Worm (Caenorhabditis elegans) whole organism, early embryonic: ENCODE measurements around the gene F47C12.8.

ENCODE experiments used
- B0310.2 ChIP-seq: sonication (generic microtip); optimal IDR thresholded peaks from 2 replicates; lab custom pipeline; 2016; ENCODE audit warnings: mild to moderate bottlenecking, missing genetic modification characterization, missing compliant biosample characterization
- F13C5.2 ChIP-seq: sonication (generic microtip); optimal IDR thresholded peaks from 2 replicates; lab custom pipeline; 2017; ENCODE audit warnings: mild to moderate bottlenecking, missing genetic modification characterization, inconsistent platforms, missing compliant biosample characterization
- aly-1 ChIP-seq: sonication (generic microtip); optimal IDR thresholded peaks from 2 replicates; lab custom pipeline; 2016; ENCODE audit warnings: missing genetic modification characterization, missing compliant biosample characterization
- ama-1 ChIP-seq: fragments of 150-350 bp; optimal IDR thresholded peaks from 2 replicates; lab custom pipeline; 2014
- ceh-13 ChIP-seq: fragments of 200-800 bp; sonication (Bioruptor generic); optimal IDR thresholded peaks from 2 replicates; lab custom pipeline; 2018; ENCODE audit warnings: mild to moderate bottlenecking, missing genetic modification characterization, missing compliant biosample characterization
- ceh-36 ChIP-seq: sonication (generic microtip); optimal IDR thresholded peaks from 2 replicates; lab custom pipeline; 2016; ENCODE audit warnings: missing genetic modification characterization, inconsistent platforms, missing compliant biosample characterization
- ets-7 ChIP-seq: sonication (generic microtip); optimal IDR thresholded peaks from 2 replicates; lab custom pipeline; 2016; ENCODE audit warnings: missing genotype, missing genetic modification characterization, missing compliant biosample characterization
- flt-1 ChIP-seq: fragments of 200-800 bp; sonication (Bioruptor generic); IDR thresholded peaks from 2 replicates; pipeline ENCODE4 v1.3.6; 2022; ENCODE audit warnings: missing genetic modification characterization, missing compliant biosample characterization
- hmbx-1 ChIP-seq: sonication (generic microtip); optimal IDR thresholded peaks from 2 replicates; lab custom pipeline; 2016; ENCODE audit warnings: mild to moderate bottlenecking, missing genetic modification characterization, missing compliant biosample characterization
- hmg-4 ChIP-seq: fragments of 200-800 bp; sonication (Bioruptor generic); optimal IDR thresholded peaks from 2 replicates; lab custom pipeline; 2018; ENCODE audit warnings: mild to moderate bottlenecking, missing genetic modification characterization, missing compliant biosample characterization
- hnd-1 ChIP-seq: sonication (generic microtip); optimal IDR thresholded peaks from 2 replicates; lab custom pipeline; 2016; ENCODE audit warnings: missing genetic modification characterization, missing compliant biosample characterization
- pes-1 ChIP-seq: fragments of 200-800 bp; sonication (Bioruptor generic); IDR thresholded peaks from 2 replicates; pipeline ENCODE4 v1.3.6; 2022; ENCODE audit warnings: missing genetic modification reagents, missing genetic modification characterization, missing compliant biosample characterization
- scrt-1 ChIP-seq: fragments of 200-800 bp; sonication (Bioruptor generic); IDR thresholded peaks from 2 replicates; pipeline ENCODE4 v1.3.6; 2022; ENCODE audit warnings: missing genetic modification characterization, missing compliant biosample characterization
- sea-1 ChIP-seq: fragments of 200-800 bp; sonication (Bioruptor generic); conservative IDR thresholded peaks from 2 replicates; pipeline ENCODE4 v1.3.6; 2022; ENCODE audit warnings: missing genetic modification characterization, missing compliant biosample characterization
- tbx-11 ChIP-seq: fragments of 200-800 bp; sonication (Bioruptor generic); IDR thresholded peaks from 2 replicates; pipeline ENCODE4 v1.3.6; 2022; ENCODE audit warnings: missing genetic modification characterization, missing compliant biosample characterization
- tbx-37 ChIP-seq: fragments of 200-800 bp; sonication (Bioruptor generic); conservative IDR thresholded peaks from 2 replicates; pipeline ENCODE4 v1.3.6; 2022; ENCODE audit warnings: missing genetic modification reagents, missing genetic modification characterization, missing compliant biosample characterization
- tra-4 ChIP-seq: sonication (generic microtip); optimal IDR thresholded peaks from 2 replicates; lab custom pipeline; 2017; ENCODE audit warnings: missing genetic modification characterization, missing compliant biosample characterization

Gene F47C12.8

DNA sequence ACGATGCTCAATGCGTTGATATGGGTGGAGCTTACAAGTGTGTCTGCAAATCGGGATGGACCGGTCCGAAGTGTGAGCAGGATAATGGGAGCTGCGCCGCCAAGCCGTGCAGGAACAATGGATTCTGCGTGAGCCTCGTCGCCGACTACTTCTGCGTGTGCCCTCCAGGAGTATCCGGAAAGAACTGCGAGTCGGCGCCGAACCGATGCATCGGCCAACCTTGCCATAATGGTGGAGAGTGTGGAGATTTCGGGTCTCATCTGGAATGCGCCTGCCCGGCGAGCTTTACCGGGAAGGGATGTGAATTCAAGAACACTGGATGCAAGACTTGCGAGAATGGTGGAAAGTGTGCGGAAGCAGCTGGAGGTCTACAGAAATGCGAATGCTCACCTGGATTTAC, 11.5 kb upstream of the F47C12.8 start:
- TF ChIP-seq flt-1 (GFP tag; lab: Robert Waterston, UW) (no peak), hmg-4 (GFP tag; lab: Kevin White, UChicago) (no peak), scrt-1 (GFP tag; lab: Robert Waterston, UW) (no peak), F13C5.2 (no peak)

DNA sequence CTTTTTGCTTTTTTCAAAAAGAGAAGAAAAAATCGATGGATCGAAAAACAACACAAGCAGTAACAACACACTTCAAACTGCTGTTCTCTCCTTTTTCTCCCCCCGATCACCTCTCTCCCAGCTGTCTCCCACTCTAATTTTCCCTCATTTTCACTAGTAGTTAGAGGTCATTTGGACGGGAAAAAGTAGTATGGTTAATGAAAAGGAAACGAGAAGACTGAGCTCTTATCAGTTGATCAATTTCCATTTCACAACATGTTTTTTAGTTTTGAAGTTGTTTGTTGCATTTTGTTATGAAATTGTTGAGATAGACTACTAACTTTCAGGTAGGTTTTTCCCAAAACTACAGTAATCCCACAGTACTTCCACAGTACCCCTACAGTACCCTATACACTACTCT, 10.0 kb upstream of the F47C12.8 start:
- no peak for TF ChIP-seq F13C5.2
- TF ChIP-seq tra-4 (tag; lab: Kevin White, UChicago), result no peak
- TF ChIP-seq ama-1 (lab: Kevin White, UChicago), result no peak
- TF ChIP-seq tbx-37, result no peak
- no peak for TF ChIP-seq ceh-36 (tag; lab: Kevin White, UChicago)
- no peak for TF ChIP-seq ceh-13 (GFP tag; lab: Kevin White, UChicago)
- TF ChIP-seq sea-1 (GFP tag; lab: Robert Waterston, UW), result no peak
- TF ChIP-seq hnd-1 (tag; lab: Kevin White, UChicago), result no peak
- no peak for TF ChIP-seq tbx-11 (GFP tag; lab: Robert Waterston, UW)
- TF ChIP-seq ets-7, result no peak
- TF ChIP-seq flt-1 (GFP tag; lab: Robert Waterston, UW), result no peak
- TF ChIP-seq hmg-4 (GFP tag; lab: Kevin White, UChicago), result no peak

DNA sequence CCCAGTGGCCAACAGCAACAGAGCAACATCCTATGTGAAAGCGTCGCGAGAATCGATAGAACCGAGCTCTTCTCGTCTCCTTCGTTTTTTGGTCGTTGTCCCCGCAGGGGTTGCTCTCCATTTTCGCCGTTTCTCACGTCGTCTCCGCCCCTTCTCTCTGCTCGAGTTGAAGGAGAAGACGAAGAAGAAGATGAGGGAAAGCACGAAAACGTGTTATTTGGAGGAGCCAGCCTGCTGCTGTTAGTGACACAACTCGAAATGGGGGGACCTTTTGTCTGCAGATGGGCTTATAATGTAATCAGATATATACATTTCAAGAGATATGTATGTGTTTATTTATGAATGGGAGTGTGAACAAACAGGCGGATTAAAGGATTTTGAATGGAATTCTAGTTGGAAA, 9.3 kb upstream of the F47C12.8 start, which contains the start of gene W02C12.2:
Gene W02C12.2 (minus strand): TSS at position 277 of the 400 bp plus-strand sequence.
- TF ChIP-seq ceh-36 (tag; lab: Kevin White, UChicago), result no peak
- TF ChIP-seq hmg-4 (GFP tag; lab: Kevin White, UChicago), result no peak
- no peak for TF ChIP-seq hmbx-1
- no peak for TF ChIP-seq aly-1 (tag; lab: Kevin White, UChicago)
- TF ChIP-seq F13C5.2, result no peak
- no peak for TF ChIP-seq sea-1 (GFP tag; lab: Robert Waterston, UW)
- TF ChIP-seq pes-1 (GFP tag; lab: Robert Waterston, UW), result no peak
- no peak for TF ChIP-seq scrt-1 (GFP tag; lab: Robert Waterston, UW)
- TF ChIP-seq ceh-13 (GFP tag; lab: Kevin White, UChicago), result no peak
- TF ChIP-seq hnd-1 (tag; lab: Kevin White, UChicago), result no peak
- TF ChIP-seq flt-1 (GFP tag; lab: Robert Waterston, UW), result no peak
- no peak for TF ChIP-seq tra-4 (tag; lab: Kevin White, UChicago)
- TF ChIP-seq tbx-11 (GFP tag; lab: Robert Waterston, UW), result no peak
- TF ChIP-seq B0310.2 (tag; lab: Kevin White, UChicago), result no peak
- TF ChIP-seq ama-1 (lab: Kevin White, UChicago), result no peak
- TF ChIP-seq ets-7, result no peak
- no peak for TF ChIP-seq tbx-37

DNA sequence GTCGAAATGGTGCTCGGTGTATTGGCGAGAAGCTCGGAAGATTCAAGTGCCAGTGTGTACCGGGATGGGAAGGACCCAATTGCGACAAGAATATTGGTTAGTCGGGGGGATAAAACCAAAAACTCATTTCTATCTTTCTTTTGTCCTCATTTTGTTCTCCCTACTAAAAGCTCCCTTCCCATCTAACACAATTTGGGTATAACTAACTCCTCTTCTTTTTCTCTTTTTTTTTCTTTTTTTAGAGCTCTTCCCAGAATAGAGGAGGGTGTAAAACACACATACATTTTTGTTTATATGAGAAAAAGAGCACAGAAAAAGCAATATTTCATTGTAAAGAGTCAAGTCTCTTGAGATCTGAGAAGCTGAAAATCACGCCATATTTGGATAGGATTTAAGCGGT, 6.7 kb upstream of the F47C12.8 start:
- no peak for TF ChIP-seq sea-1 (GFP tag; lab: Robert Waterston, UW)
- no peak for TF ChIP-seq F13C5.2
- no peak for TF ChIP-seq hmg-4 (GFP tag; lab: Kevin White, UChicago)
- no peak for TF ChIP-seq tra-4 (tag; lab: Kevin White, UChicago)

DNA sequence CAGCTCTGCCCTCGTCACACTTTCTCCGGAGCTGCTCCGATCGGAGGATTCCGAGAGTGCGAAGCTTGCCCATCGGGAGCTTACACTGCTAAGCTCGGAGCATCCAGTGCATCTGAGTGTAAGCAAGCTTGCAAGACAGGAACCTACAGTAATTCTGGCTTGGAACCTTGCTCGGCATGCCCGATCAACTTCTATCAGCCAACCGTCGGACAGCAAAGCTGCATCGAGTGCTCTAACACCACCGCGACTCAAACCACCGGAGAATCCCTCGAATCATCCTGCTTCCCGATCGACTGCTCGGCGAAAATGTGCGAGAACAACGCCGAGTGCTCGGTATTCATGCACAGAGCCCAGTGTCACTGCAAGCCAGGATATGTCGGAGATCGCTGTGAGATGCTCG, 5.8 kb upstream of the F47C12.8 start:
- no peak for TF ChIP-seq tbx-37
- TF ChIP-seq ama-1 (lab: Kevin White, UChicago), result no peak
- no peak for TF ChIP-seq tra-4 (tag; lab: Kevin White, UChicago)
- no peak for TF ChIP-seq scrt-1 (GFP tag; lab: Robert Waterston, UW)
- TF ChIP-seq pes-1 (GFP tag; lab: Robert Waterston, UW), result no peak

DNA sequence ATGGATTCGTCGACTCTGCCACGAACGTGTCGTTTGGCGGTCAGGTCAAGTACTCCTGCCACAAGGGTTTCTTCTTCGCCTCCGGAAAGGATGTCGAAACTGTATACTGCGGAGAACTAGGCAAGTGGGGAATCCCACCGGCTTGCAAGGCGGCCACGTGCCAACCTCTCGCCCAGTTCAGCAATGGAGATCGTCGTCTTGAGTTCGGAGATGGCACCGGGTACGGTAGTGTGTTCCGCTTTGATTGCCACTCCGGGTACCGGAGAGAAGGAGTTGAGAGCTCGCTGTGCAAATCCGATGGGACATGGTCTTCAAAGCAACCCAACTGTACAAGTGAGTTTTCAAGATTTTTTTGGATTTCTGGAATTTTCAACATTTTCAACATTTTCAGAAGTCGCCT, 1.2 kb upstream of the F47C12.8 start:
- TF ChIP-seq scrt-1 (GFP tag; lab: Robert Waterston, UW) (no peak), hnd-1 (tag; lab: Kevin White, UChicago) (no peak)

DNA sequence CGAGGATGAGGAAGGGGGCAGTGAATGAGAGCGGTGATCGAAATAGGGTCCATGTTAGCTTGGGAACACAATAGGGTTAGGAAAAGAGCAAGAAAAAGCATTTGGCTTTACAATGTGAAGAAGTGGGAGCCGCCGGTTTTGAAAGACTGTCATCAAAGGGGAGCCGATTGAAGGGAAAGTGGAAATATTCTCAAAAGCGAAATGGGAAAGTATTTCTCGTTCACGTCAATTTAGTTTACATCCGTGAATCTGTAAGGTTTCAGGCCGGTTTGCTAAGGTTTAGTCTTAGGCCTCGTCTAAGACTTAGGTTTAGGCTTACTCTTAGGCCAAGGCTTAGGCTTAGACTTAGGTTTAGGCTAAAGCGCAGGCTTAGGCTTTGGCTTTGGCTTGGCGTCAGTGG, 3.0 kb downstream of the F47C12.8 start, which contains the start of gene F47C12.7:
Gene F47C12.7 (minus strand): TSS at position 101 of the 400 bp plus-strand sequence.
- TF ChIP-seq pes-1 (GFP tag; lab: Robert Waterston, UW) (no peak), hmg-4 (GFP tag; lab: Kevin White, UChicago) (no peak), B0310.2 (tag; lab: Kevin White, UChicago) (no peak), ceh-36 (tag; lab: Kevin White, UChicago) (no peak), aly-1 (tag; lab: Kevin White, UChicago) (no peak), sea-1 (GFP tag; lab: Robert Waterston, UW) (no peak), tra-4 (tag; lab: Kevin White, UChicago) (no peak), flt-1 (GFP tag; lab: Robert Waterston, UW) (no peak)

DNA sequence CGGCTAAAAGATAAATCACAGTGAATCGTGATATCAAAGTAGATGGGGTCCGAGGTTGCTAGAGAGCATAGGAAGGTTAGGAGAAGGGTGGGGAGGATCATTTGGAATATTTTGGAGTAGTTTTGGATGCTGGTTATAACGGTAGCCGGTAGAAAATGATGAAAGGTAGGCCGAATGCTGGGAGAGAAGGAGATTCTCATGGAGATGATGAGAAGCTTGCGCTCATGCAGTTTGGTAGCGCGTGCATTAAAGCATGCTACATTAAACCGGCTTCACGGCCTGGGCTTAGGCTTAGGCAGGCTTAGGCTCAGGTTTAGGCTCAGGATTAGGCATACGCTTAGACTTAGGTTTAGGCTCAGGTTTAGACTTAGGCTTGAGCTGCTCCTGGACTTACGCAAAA, 4.1 kb downstream of the F47C12.8 start, which contains the start of gene F47C12.13:
Gene F47C12.13 (minus strand): TSS at position 101 of the 400 bp plus-strand sequence.
- no peak for TF ChIP-seq hmg-4 (GFP tag; lab: Kevin White, UChicago)
- no peak for TF ChIP-seq tra-4 (tag; lab: Kevin White, UChicago)
- no peak for TF ChIP-seq tbx-11 (GFP tag; lab: Robert Waterston, UW)
- no peak for TF ChIP-seq pes-1 (GFP tag; lab: Robert Waterston, UW)
- TF ChIP-seq hmbx-1, result no peak
- TF ChIP-seq sea-1 (GFP tag; lab: Robert Waterston, UW), result no peak
- TF ChIP-seq ets-7, result no peak
- no peak for TF ChIP-seq ama-1 (lab: Kevin White, UChicago)
- no peak for TF ChIP-seq ceh-36 (tag; lab: Kevin White, UChicago)
- TF ChIP-seq hnd-1 (tag; lab: Kevin White, UChicago), result no peak
- TF ChIP-seq scrt-1 (GFP tag; lab: Robert Waterston, UW), result no peak
- TF ChIP-seq B0310.2 (tag; lab: Kevin White, UChicago), result no peak
